Worm (Caenorhabditis elegans) whole organism, L4/young adult: Measurements from ENCODE around the gene gsy-1.

ENCODE experiments used
- W03F9.2 ChIP-seq: fragments of 150-350 bp; optimal IDR thresholded peaks from 2 replicates; lab custom pipeline; 2014; ENCODE audit warnings: missing biosample characterization, missing genetic modification characterization
- dao-5 ChIP-seq: sonication (generic microtip); optimal IDR thresholded peaks from 2 replicates; lab custom pipeline; 2016; ENCODE audit warnings: missing genotype, missing genetic modification characterization, moderate library complexity, missing compliant biosample characterization
- him-1 ChIP-seq: sonication (generic microtip); optimal IDR thresholded peaks from 2 replicates; lab custom pipeline; 2016; ENCODE audit warnings: missing genotype, missing genetic modification reagents, missing genetic modification characterization, missing compliant biosample characterization

DNA sequence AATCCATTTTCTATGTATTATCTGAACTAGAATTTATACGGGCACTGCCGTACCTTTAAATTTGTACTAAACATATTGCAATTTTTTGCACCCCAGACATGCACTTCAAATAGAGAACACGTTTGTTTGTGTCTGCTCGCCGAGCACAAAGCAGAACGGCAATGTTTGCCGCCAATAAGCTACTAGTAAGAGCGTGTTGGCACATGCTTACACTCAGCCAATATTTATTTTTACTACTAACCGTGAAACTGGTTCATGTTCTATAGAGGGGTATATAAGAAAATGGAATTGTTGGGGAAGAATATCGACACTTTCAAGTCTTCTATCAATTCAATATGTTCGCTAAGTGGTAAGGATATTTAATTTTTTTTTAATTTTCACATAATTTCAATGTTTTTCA is 29.1 kb upstream of the gsy-1 start, which contains the start of gene nspb-11:
- TF ChIP-seq W03F9.2 (no peak), him-1 (tag; lab: Kevin White, UChicago) (no peak), dao-5 (tag; lab: Kevin White, UChicago) (no peak)
